Worm (Caenorhabditis elegans) whole organism, L3 larva: ENCODE measurements around the gene rpap-2.
"Not testable (repeated sequence)": the region's sequence is repeated elsewhere in the genome, so short reads cannot be mapped to it uniquely, and the experiment has no call there.

ENCODE experiments used
- R02D3.7 ChIP-seq: fragments of 150-350 bp; optimal IDR thresholded peaks from 2 replicates; lab custom pipeline; 2014; ENCODE audit warnings: missing biosample characterization, missing genetic modification characterization
- ZK546.5 ChIP-seq: sonication (generic microtip); optimal IDR thresholded peaks from 2 replicates; lab custom pipeline; 2017; ENCODE audit warnings: missing biosample characterization, missing genetic modification characterization
- ama-1 ChIP-seq: fragments of 150-350 bp; optimal IDR thresholded peaks from 2 replicates; lab custom pipeline; 2018
- ceh-16 ChIP-seq: sonication (generic microtip); optimal IDR thresholded peaks from 2 replicates; lab custom pipeline; 2017; ENCODE audit warnings: missing biosample characterization, missing genetic modification characterization
- ceh-28 ChIP-seq: fragments of 150-350 bp; optimal IDR thresholded peaks from 2 replicates; lab custom pipeline; 2014; ENCODE audit warnings: missing biosample characterization, missing genetic modification reagents, missing genetic modification characterization
- ceh-82 ChIP-seq: fragments of 150-350 bp; optimal IDR thresholded peaks from 2 replicates; lab custom pipeline; 2014; ENCODE audit warnings: missing biosample characterization, missing genetic modification characterization
- ceh-9 ChIP-seq: sonication (generic microtip); optimal IDR thresholded peaks from 2 replicates; lab custom pipeline; 2018; ENCODE audit warnings: missing biosample characterization, missing genetic modification characterization
- daf-12 ChIP-seq: fragments of 150-350 bp; optimal IDR thresholded peaks from 2 replicates; lab custom pipeline; 2014; ENCODE audit warnings: missing biosample characterization, missing genetic modification reagents, missing genetic modification characterization
- egl-27 ChIP-seq: sonication (generic microtip); optimal IDR thresholded peaks from 4 replicates; lab custom pipeline; 2017; ENCODE audit warnings: missing biosample characterization, missing genetic modification reagents, missing genetic modification characterization
- egl-5 ChIP-seq: fragments of 150-350 bp; optimal IDR thresholded peaks from 2 replicates; lab custom pipeline; 2017; ENCODE audit warnings: missing biosample characterization, missing genetic modification reagents, missing genetic modification characterization, inconsistent platforms
- elt-1 ChIP-seq: fragments of 150-350 bp; optimal IDR thresholded peaks from 2 replicates; lab custom pipeline; 2014; ENCODE audit warnings: missing biosample characterization, missing genetic modification characterization
- elt-2 ChIP-seq: sonication (generic microtip); optimal IDR thresholded peaks from 2 replicates; lab custom pipeline; 2016; ENCODE audit warnings: missing genetic modification reagents, mild to moderate bottlenecking, missing genetic modification characterization, missing compliant biosample characterization
- elt-3 ChIP-seq, 3 experiments: fragments of 150-350 bp in 1 of 3; sonication (generic microtip) in 2 of 3; optimal IDR thresholded peaks; 2 replicates in 2 of 3; 4 replicates in 1 of 3; lab custom pipeline; 2014 to 2017; ENCODE audit warnings: missing biosample characterization in 3 of 3, missing genetic modification characterization in 3 of 3
- eor-1 ChIP-seq, 2 experiments: fragments of 150-350 bp; optimal IDR thresholded peaks; 2 replicates each; lab custom pipeline; 2014 to 2018; ENCODE audit warnings: missing biosample characterization in 2 of 2, missing genetic modification characterization in 2 of 2
- fkh-2 ChIP-seq: fragments of 150-350 bp; optimal IDR thresholded peaks from 2 replicates; lab custom pipeline; 2014; ENCODE audit warnings: missing biosample characterization, missing genetic modification reagents, missing genetic modification characterization
- hmg-11 ChIP-seq: sonication (generic microtip); optimal IDR thresholded peaks from 2 replicates; lab custom pipeline; 2016; ENCODE audit warnings: missing genetic modification characterization, missing compliant biosample characterization
- jun-1 ChIP-seq: fragments of 150-350 bp; optimal IDR thresholded peaks from 2 replicates; lab custom pipeline; 2014; ENCODE audit warnings: missing biosample characterization, missing genetic modification reagents, missing genetic modification characterization
- lin-39 ChIP-seq: fragments of 150-350 bp; optimal IDR thresholded peaks from 2 replicates; lab custom pipeline; 2018; ENCODE audit warnings: missing biosample characterization, missing genetic modification reagents, missing genetic modification characterization
- lsy-12 ChIP-seq: sonication (generic microtip); optimal IDR thresholded peaks from 2 replicates; lab custom pipeline; 2016; ENCODE audit warnings: mild to moderate bottlenecking, missing genetic modification characterization, missing compliant biosample characterization
- mml-1 ChIP-seq: fragments of 150-350 bp; sonication (generic microtip); optimal IDR thresholded peaks from 3 replicates; lab custom pipeline; 2014; ENCODE audit warnings: missing biosample characterization, missing genetic modification characterization
- nfya-1 ChIP-seq: sonication (generic microtip); optimal IDR thresholded peaks from 2 replicates; lab custom pipeline; 2017; ENCODE audit warnings: missing genetic modification characterization, mild to moderate bottlenecking, missing compliant biosample characterization, antibody characterized with exemption, moderate library complexity; ENCODE audit not compliant: insufficient read depth
- nhr-11 ChIP-seq: fragments of 150-350 bp; optimal IDR thresholded peaks from 2 replicates; lab custom pipeline; 2014; ENCODE audit warnings: missing biosample characterization, missing genetic modification characterization
- nhr-237 ChIP-seq: fragments of 150-350 bp; optimal IDR thresholded peaks from 2 replicates; lab custom pipeline; 2014; ENCODE audit warnings: missing biosample characterization, missing genetic modification characterization
- nhr-28 ChIP-seq: fragments of 150-350 bp; optimal IDR thresholded peaks from 2 replicates; lab custom pipeline; 2014; ENCODE audit warnings: missing biosample characterization, missing genetic modification characterization
- nhr-43 ChIP-seq: sonication (generic microtip); optimal IDR thresholded peaks from 2 replicates; lab custom pipeline; 2016; ENCODE audit warnings: mild to moderate bottlenecking, missing genetic modification characterization, missing compliant biosample characterization; ENCODE audit not compliant: poor library complexity, severe bottlenecking
- nhr-77 ChIP-seq: fragments of 150-350 bp; optimal IDR thresholded peaks from 2 replicates; lab custom pipeline; 2014; ENCODE audit warnings: missing biosample characterization, missing genetic modification characterization
- pqm-1 ChIP-seq: fragments of 150-350 bp; optimal IDR thresholded peaks from 2 replicates; lab custom pipeline; 2017; ENCODE audit warnings: missing biosample characterization, missing genetic modification characterization, inconsistent platforms
- sea-2 ChIP-seq: fragments of 150-350 bp; sonication (generic microtip); optimal IDR thresholded peaks from 4 replicates; lab custom pipeline; 2014; ENCODE audit warnings: missing biosample characterization, missing genetic modification reagents, missing genetic modification characterization
- tbx-2 ChIP-seq: sonication (generic microtip); optimal IDR thresholded peaks from 2 replicates; lab custom pipeline; 2016; ENCODE audit warnings: mild to moderate bottlenecking, missing genetic modification characterization, missing compliant biosample characterization
- zag-1 ChIP-seq: fragments of 150-350 bp; optimal IDR thresholded peaks from 2 replicates; lab custom pipeline; 2014; ENCODE audit warnings: missing biosample characterization, missing genetic modification characterization
- ztf-11 ChIP-seq: fragments of 150-350 bp; optimal IDR thresholded peaks from 2 replicates; lab custom pipeline; 2014; ENCODE audit warnings: missing biosample characterization, missing genetic modification characterization

The rpap-2 gene

ce11 chrIII:8989752-8990151 lies 22.0 kb downstream of the rpap-2 start, which contains the start of gene R08D7.7:
R08D7.7 (plus strand) TSS chrIII:8990052.
- not testable (repeated sequence) for TF ChIP-seq nhr-28 (tag; lab: Kevin White, UChicago); elt-3 (tag; optimal IDR thresholded peaks at IDR 0.05; lab: Kevin White, UChicago); pqm-1

ce11 chrIII:8996686-8997085 lies 28.9 kb downstream of the rpap-2 start, which contains the start of gene skat-1:
skat-1 (minus strand) TSS chrIII:8996786.
- TF ChIP-seq ceh-9 (tag; lab: Kevin White, UChicago) (no peak), nhr-77 (tag; lab: Kevin White, UChicago) (no peak), nhr-28 (tag; lab: Kevin White, UChicago) (no peak), elt-3 (tag; optimal IDR thresholded peaks at IDR 0.05; lab: Kevin White, UChicago) (no peak), fkh-2 (tag; lab: Kevin White, UChicago) (no peak), R02D3.7 (tag; lab: Kevin White, UChicago) (no peak), sea-2 (GFP tag; lab: Kevin White, UChicago) (no peak), ztf-11 (tag; lab: Kevin White, UChicago) (no peak), egl-27 (no peak), pqm-1 (no peak), ceh-82 (tag; lab: Kevin White, UChicago) (no peak), daf-12 (no peak), ZK546.5 (tag; lab: Kevin White, UChicago) (no peak), lin-39 (tag; lab: Kevin White, UChicago) (no peak), jun-1 (tag; lab: Kevin White, UChicago) (no peak), nhr-11 (tag; lab: Kevin White, UChicago) (no peak), zag-1 (tag; lab: Kevin White, UChicago) (no peak), nhr-237 (tag; lab: Kevin White, UChicago) (no peak), nfya-1 (tag; lab: Kevin White, UChicago) (no peak), egl-5 (tag; lab: Kevin White, UChicago) (no peak)

- TF ChIP-seq eor-1 (tag; optimal IDR thresholded peaks at IDR 0.05; lab: Kevin White, UChicago) (no peak), elt-2 (tag; lab: Kevin White, UChicago) (peak; percentile 79), elt-1 (tag; lab: Kevin White, UChicago) (no peak), ZK546.5 (tag; lab: Kevin White, UChicago) (no peak), mml-1 (tag; lab: Kevin White, UChicago) (no peak), fkh-2 (tag; lab: Kevin White, UChicago) (no peak), pqm-1 (peak; percentile 47), lsy-12 (tag; lab: Kevin White, UChicago) (no peak), tbx-2 (tag; lab: Kevin White, UChicago) (no peak), ceh-28 (tag; lab: Kevin White, UChicago) (no peak), ama-1 (lab: Kevin White, UChicago) (no peak)
These were observed 30.1 kb downstream of the rpap-2 start for ce11 chrIII:8997821-8998220.

ce11 chrIII:8998884-8999283 lies 31.1 kb downstream of the rpap-2 start:
- no peak for TF ChIP-seq ceh-82 (tag; lab: Kevin White, UChicago)
- TF ChIP-seq hmg-11 (tag; lab: Kevin White, UChicago): peak; percentile 19
- TF ChIP-seq, all 47 proteins: peak for 1

- TF ChIP-seq ceh-28 (tag; lab: Kevin White, UChicago): no peak
- TF ChIP-seq elt-2 (tag; lab: Kevin White, UChicago): peak; percentile 5
These were observed 31.7 kb downstream of the rpap-2 start, which contains the start of gene F59B2.3 for ce11 chrIII:8999508-8999907. F59B2.3 (minus strand) TSS chrIII:8999766.

ce11 chrIII:9001491-9001890 lies 33.7 kb downstream of the rpap-2 start:
- no peak for TF ChIP-seq ceh-16 (tag; lab: Kevin White, UChicago)

ce11 chrIII:9001899-9002298 lies 34.1 kb downstream of the rpap-2 start, which contains the start of gene rpn-6.2:
rpn-6.2 (minus strand) TSS chrIII:9001999.
- TF ChIP-seq eor-1 (tag; optimal IDR thresholded peaks at IDR 0.05; lab: Kevin White, UChicago) (no peak), elt-2 (tag; lab: Kevin White, UChicago) (no peak), tbx-2 (tag; lab: Kevin White, UChicago) (no peak), nhr-237 (tag; lab: Kevin White, UChicago) (no peak), ceh-16 (tag; lab: Kevin White, UChicago) (no peak), ceh-9 (tag; lab: Kevin White, UChicago) (no peak), lin-39 (tag; lab: Kevin White, UChicago) (no peak), nfya-1 (tag; lab: Kevin White, UChicago) (no peak), nhr-43 (tag; lab: Kevin White, UChicago) (no peak), hmg-11 (tag; lab: Kevin White, UChicago) (no peak)
